Worm (Caenorhabditis elegans): ENCODE measurements around the gene K02C4.3.

ce11 chrII:8035667-8036066, 51.0 kb downstream of the K02C4.3 start, which contains the start of gene sap-49:
- TF ChIP-seq ztf-29 (GFP tag; IDR thresholded peaks at IDR 0.05) (no peak), med-1 (GFP tag; optimal IDR thresholded peaks at IDR 0.05; ENCODE audit: insufficient read depth) (no peak), T22C8.4 (GFP tag; IDR thresholded peaks at IDR 0.05) (no peak), cog-1 (tag; optimal IDR thresholded peaks at IDR 0.05) (no peak), ztf-23 (GFP tag; IDR thresholded peaks at IDR 0.05) (no peak), ref-1 (GFP tag; conservative IDR thresholded peaks at IDR 0.05) (no peak)
